Worm (Caenorhabditis elegans): ENCODE results near the gene ell-1.

DNA sequence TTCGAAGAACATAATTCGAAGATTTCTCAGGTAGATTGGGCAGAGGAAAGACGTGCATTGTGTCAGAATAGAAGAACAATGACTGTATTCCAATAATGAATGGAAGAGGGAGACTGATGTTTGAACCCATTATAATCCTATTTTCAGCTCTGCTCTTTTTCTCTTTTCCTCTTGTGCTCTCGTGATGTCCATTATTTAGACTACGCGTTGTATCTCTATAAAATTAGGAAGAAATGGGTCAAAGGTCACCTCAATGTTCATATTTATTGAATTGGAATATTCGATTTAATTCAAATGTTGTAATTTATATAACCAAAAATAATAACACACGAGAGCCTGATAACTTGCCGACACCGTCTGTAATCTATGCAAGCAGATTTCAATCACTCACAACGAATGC is 45.0 kb downstream of the ell-1 start, which contains the start of gene fbxb-74:
- no peak for TF ChIP-seq egl-18 (GFP tag; IDR thresholded peaks at IDR 0.05)
- no peak for TF ChIP-seq nhr-90 (tag; optimal IDR thresholded peaks at IDR 0.05)
- no peak for TF ChIP-seq nhr-179 (tag; optimal IDR thresholded peaks at IDR 0.05)
- no peak for TF ChIP-seq rpc-1 (optimal IDR thresholded peaks at IDR 0.05)
- no peak for TF ChIP-seq rpc-1 (tag; optimal IDR thresholded peaks at IDR 0.05)
- no peak for TF ChIP-seq F52B5.7 (tag; optimal IDR thresholded peaks at IDR 0.05)
- TF ChIP-seq nfyb-1 (GFP tag; IDR thresholded peaks at IDR 0.05): no peak
- TF ChIP-seq ets-4 (GFP tag; optimal IDR thresholded peaks at IDR 0.05): no peak
- no peak for TF ChIP-seq snpc-4 (GFP tag; optimal IDR thresholded peaks at IDR 0.05)
- no peak for TF ChIP-seq snpc-4 (tag; optimal IDR thresholded peaks at IDR 0.05)
- no peak for TF ChIP-seq ceh-79 (tag; optimal IDR thresholded peaks at IDR 0.05)
- TF ChIP-seq pha-4 (tag; optimal IDR thresholded peaks at IDR 0.05): no peak
